Fruit fly (Drosophila melanogaster): ENCODE data around the gene Mps1.
A peak's percentile ranks its signal among the peaks of the same experiment; 100 is the strongest.

dm6 chr3R:17680639-17681302 lies 9.7 kb downstream of the Mps1 start:
- no peak for TF ChIP-seq Mes4 (GFP tag; optimal IDR thresholded peaks at IDR 0.05)
- no peak for TF ChIP-seq tup (GFP tag; optimal IDR thresholded peaks at IDR 0.05)
- no peak for TF ChIP-seq CG4730 (GFP tag; IDR thresholded peaks at IDR 0.05)
- TF ChIP-seq CG8765 (GFP tag; IDR thresholded peaks at IDR 0.05): no peak
- peak; percentile 27 for TF ChIP-seq CG10431 (GFP tag; optimal IDR thresholded peaks at IDR 0.05)
